Worm (Caenorhabditis elegans) whole organism, L1 larva: ENCODE data around the gene sri-9.

Experiments used
- ama-1 ChIP-seq: fragments of 150-350 bp; optimal IDR thresholded peaks from 2 replicates; lab custom pipeline; 2014
- ceh-82 ChIP-seq, 3 experiments: fragments of 150-350 bp in 1 of 3; sonication (generic microtip) in 2 of 3; optimal IDR thresholded peaks; 2 replicates each; lab custom pipeline; 2014 to 2017; ENCODE audit warnings: missing biosample characterization in 3 of 3, missing genetic modification characterization in 3 of 3
- fos-1 ChIP-seq: fragments of 150-350 bp; optimal IDR thresholded peaks from 2 replicates; lab custom pipeline; 2014; ENCODE audit warnings: missing biosample characterization, missing genetic modification characterization
- mab-9 ChIP-seq: fragments of 200-800 bp; sonication (Bioruptor generic); IDR thresholded peaks from 2 replicates; pipeline ENCODE4 v1.3.6; 2022; ENCODE audit warnings: missing genetic modification reagents, missing genetic modification characterization, missing compliant biosample characterization
- mef-2 ChIP-seq: fragments of 150-350 bp; optimal IDR thresholded peaks from 2 replicates; lab custom pipeline; 2014; ENCODE audit warnings: missing biosample characterization, missing genetic modification characterization
- nhr-12 ChIP-seq: sonication (generic microtip); optimal IDR thresholded peaks from 2 replicates; lab custom pipeline; 2017; ENCODE audit warnings: missing biosample characterization, missing genetic modification characterization
- nhr-237 ChIP-seq: fragments of 150-350 bp; optimal IDR thresholded peaks from 2 replicates; lab custom pipeline; 2014; ENCODE audit warnings: missing biosample characterization, missing genetic modification characterization
- nhr-28 ChIP-seq: fragments of 150-350 bp; optimal IDR thresholded peaks from 2 replicates; lab custom pipeline; 2014; ENCODE audit warnings: missing biosample characterization, missing genetic modification characterization
- pag-3 ChIP-seq: sonication (generic microtip); optimal IDR thresholded peaks from 2 replicates; lab custom pipeline; 2017; ENCODE audit warnings: missing genetic modification characterization, mild to moderate bottlenecking, missing compliant biosample characterization, antibody characterized with exemption, borderline replicate concordance; ENCODE audit not compliant: insufficient read depth
- skn-1 ChIP-seq: fragments of 150-350 bp; optimal IDR thresholded peaks from 2 replicates; lab custom pipeline; 2014; ENCODE audit warnings: missing biosample characterization, missing genetic modification characterization
- sptf-1 ChIP-seq: fragments of 150-350 bp; optimal IDR thresholded peaks from 2 replicates; lab custom pipeline; 2014; ENCODE audit warnings: missing biosample characterization, missing genetic modification characterization
- tbx-2 ChIP-seq: sonication (generic microtip); optimal IDR thresholded peaks from 2 replicates; lab custom pipeline; 2016; ENCODE audit warnings: missing genetic modification characterization, missing compliant biosample characterization
- unc-62 ChIP-seq: fragments of 150-350 bp; optimal IDR thresholded peaks from 2 replicates; lab custom pipeline; 2014; ENCODE audit warnings: missing biosample characterization, missing genetic modification reagents, missing genetic modification characterization
- zag-1 ChIP-seq: fragments of 150-350 bp; optimal IDR thresholded peaks from 2 replicates; lab custom pipeline; 2014; ENCODE audit warnings: missing biosample characterization, missing genetic modification characterization

- no peak for TF ChIP-seq ceh-82 (tag; optimal IDR thresholded peaks at IDR 0.05; lab: Kevin White, UChicago)
- no peak for TF ChIP-seq nhr-28 (tag; lab: Kevin White, UChicago)
- no peak for TF ChIP-seq ama-1
- no peak for TF ChIP-seq mab-9 (GFP tag; lab: Robert Waterston, UW)
- no peak for TF ChIP-seq fos-1 (tag; lab: Kevin White, UChicago)
- no peak for TF ChIP-seq sptf-1 (tag; lab: Kevin White, UChicago)
- no peak for TF ChIP-seq mef-2 (tag; lab: Kevin White, UChicago)
- TF ChIP-seq nhr-237 (tag; lab: Kevin White, UChicago): no peak
- no peak for TF ChIP-seq zag-1
- no peak for TF ChIP-seq tbx-2
- no peak for TF ChIP-seq unc-62 (GFP tag; lab: Kevin White, UChicago)
- TF ChIP-seq skn-1 (tag; lab: Kevin White, UChicago): no peak
- no peak for TF ChIP-seq nhr-12 (tag; lab: Kevin White, UChicago)
- no peak for TF ChIP-seq pag-3
Observed at ce11 chrV:17022613-17023322, 21.5 kb downstream of the sri-9 start, which contains the start of the genes F49H6.8 and F49H6.5.
